Fruit fly (Drosophila melanogaster) whole organism, adult: ENCODE results near the gene tey.

Experiments used
- CG14711 ChIP-seq: fragments of 200-800 bp; sonication (Bioruptor generic); optimal IDR thresholded peaks from 2 replicates; lab custom pipeline; 2018; ENCODE audit warnings: missing biosample characterization, mild to moderate bottlenecking, missing genetic modification characterization, moderate library complexity
- CG33017 ChIP-seq: fragments of 200-800 bp; sonication (Bioruptor generic); optimal IDR thresholded peaks from 2 replicates; lab custom pipeline; 2018; ENCODE audit warnings: missing biosample characterization, mild to moderate bottlenecking, missing genetic modification characterization, moderate library complexity
- CG5204 ChIP-seq: fragments of 200-800 bp; sonication (Bioruptor generic); optimal IDR thresholded peaks from 2 replicates; lab custom pipeline; 2016; ENCODE audit warnings: missing biosample characterization, missing genetic modification characterization
- CG7045 ChIP-seq: fragments of 200-800 bp; sonication (Bioruptor generic); optimal IDR thresholded peaks from 2 replicates; lab custom pipeline; 2017; ENCODE audit warnings: missing biosample characterization, mild to moderate bottlenecking, missing genetic modification characterization
- CG7101 ChIP-seq: fragments of 200-800 bp; sonication (Bioruptor generic); optimal IDR thresholded peaks from 2 replicates; lab custom pipeline; 2018; ENCODE audit warnings: missing biosample characterization, mild to moderate bottlenecking, missing genetic modification characterization, moderate library complexity
- Clk ChIP-seq: fragments of 200-800 bp; sonication (Bioruptor generic); optimal IDR thresholded peaks from 2 replicates; lab custom pipeline; 2017; ENCODE audit warnings: missing biosample characterization, missing genetic modification characterization
- Crg-1 ChIP-seq: fragments of 200-800 bp; sonication (Bioruptor generic); optimal IDR thresholded peaks from 2 replicates; lab custom pipeline; 2016; ENCODE audit warnings: missing biosample characterization, missing genetic modification characterization
- Hr96 ChIP-seq: fragments of 200-800 bp; sonication (Bioruptor generic); optimal IDR thresholded peaks from 2 replicates; lab custom pipeline; 2016; ENCODE audit warnings: missing biosample characterization, missing genetic modification characterization
- Mnt ChIP-seq: fragments of 200-800 bp; sonication (Bioruptor generic); optimal IDR thresholded peaks from 2 replicates; lab custom pipeline; 2016; ENCODE audit warnings: missing biosample characterization, mild to moderate bottlenecking, missing genetic modification characterization
- bab1 ChIP-seq: fragments of 200-800 bp; sonication (Bioruptor generic); optimal IDR thresholded peaks from 3 replicates; lab custom pipeline; 2019; ENCODE audit warnings: missing biosample characterization, mild to moderate bottlenecking, missing genetic modification characterization, moderate library complexity
- cic ChIP-seq: fragments of 200-800 bp; sonication (Bioruptor generic); optimal IDR thresholded peaks from 2 replicates; lab custom pipeline; 2017; ENCODE audit warnings: missing biosample characterization, mild to moderate bottlenecking, missing genetic modification characterization, moderate library complexity
- cnc ChIP-seq, 2 experiments: fragments of >200 bp; optimal IDR thresholded peaks; 2 replicates each; lab custom pipeline; 2017
- toe ChIP-seq: fragments of 200-800 bp; sonication (Bioruptor generic); optimal IDR thresholded peaks from 2 replicates; lab custom pipeline; 2016; ENCODE audit warnings: missing biosample characterization, missing genetic modification characterization

DNA sequence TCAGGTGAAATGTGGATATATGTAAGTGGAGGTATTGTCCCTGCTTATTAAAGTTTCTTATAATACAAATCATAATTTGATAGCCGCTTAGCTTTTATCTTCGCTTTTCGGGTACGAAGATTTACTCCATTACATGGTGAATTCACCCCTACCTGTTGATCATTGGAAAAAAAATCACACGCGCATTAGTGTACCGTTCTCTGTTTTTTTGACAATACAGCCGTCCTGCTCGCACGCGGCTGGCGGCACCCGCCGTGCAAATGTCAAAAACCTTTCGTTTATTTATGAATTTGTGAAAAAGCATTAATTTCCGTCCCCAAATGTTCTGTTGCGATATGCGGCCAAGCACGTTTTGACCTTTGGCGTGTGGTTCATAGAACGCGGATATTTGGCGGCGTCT lies 32.0 kb downstream of the tey start:
- TF ChIP-seq toe (no peak), Mnt (GFP tag; lab: Kevin White, UChicago) (no peak), CG5204 (GFP tag; lab: Kevin White, UChicago) (no peak), Hr96 (GFP tag; lab: Kevin White, UChicago) (no peak), CG7045 (GFP tag; lab: Kevin White, UChicago) (no peak), Clk (GFP tag; lab: Kevin White, UChicago) (no peak), Crg-1 (GFP tag; lab: Kevin White, UChicago) (no peak), CG14711 (tag; lab: Kevin White, UChicago) (no peak), cnc (optimal IDR thresholded peaks at IDR 0.05; lab: Kevin White, UChicago) (no peak), CG7101 (tag; lab: Kevin White, UChicago) (no peak), CG33017 (no peak), cic (GFP tag; lab: Kevin White, UChicago) (no peak), bab1 (no peak)
